Fruit fly (Drosophila melanogaster) whole organism, wandering third instar larva: Measurements from ENCODE around the gene Or85f.
A peak's percentile ranks its signal among the peaks of the same experiment; 100 is the strongest.

ENCODE experiments used
- Abd-B ChIP-seq: fragments of >200 bp; optimal IDR thresholded peaks from 2 replicates; lab custom pipeline; 2017; ENCODE audit warnings: missing biosample characterization, missing genetic modification characterization
- Dfd ChIP-seq: fragments of >200 bp; optimal IDR thresholded peaks from 2 replicates; lab custom pipeline; 2017; ENCODE audit warnings: missing biosample characterization, missing genetic modification characterization
- GATAd ChIP-seq: sonication (Bioruptor generic); optimal IDR thresholded peaks from 2 replicates; lab custom pipeline; 2016; ENCODE audit warnings: missing biosample characterization, missing genetic modification characterization
- Myc ChIP-seq: fragments of >200 bp; optimal IDR thresholded peaks from 2 replicates; lab custom pipeline; 2017
- N ChIP-seq: fragments of >200 bp; optimal IDR thresholded peaks from 2 replicates; lab custom pipeline; 2018; ENCODE audit warnings: missing biosample characterization, missing external identifiers, missing genetic modification characterization
- Vsx2 ChIP-seq: fragments of 200-300, 225-300 bp; sonication (Bioruptor generic); optimal IDR thresholded peaks from 2 replicates; lab custom pipeline; 2018; ENCODE audit warnings: missing biosample characterization, missing genetic modification characterization; ENCODE audit not compliant: partially characterized antibody
- brk ChIP-seq: fragments of 200-800 bp; sonication (Bioruptor generic); optimal IDR thresholded peaks from 2 replicates; lab custom pipeline; 2016; ENCODE audit warnings: missing biosample characterization, mild to moderate bottlenecking, missing genetic modification characterization
- dsf ChIP-seq: sonication (Bioruptor generic); optimal IDR thresholded peaks from 2 replicates; lab custom pipeline; 2016; ENCODE audit warnings: missing biosample characterization, missing genetic modification characterization, borderline replicate concordance
- fru ChIP-seq: fragments of 200-800 bp; sonication (Bioruptor generic); optimal IDR thresholded peaks from 3 replicates; lab custom pipeline; 2016; ENCODE audit warnings: missing biosample characterization, mild to moderate bottlenecking, missing genetic modification characterization
- h ChIP-seq: fragments of 200-800 bp; sonication (Bioruptor generic); optimal IDR thresholded peaks from 3 replicates; lab custom pipeline; 2016; ENCODE audit warnings: missing biosample characterization, mild to moderate bottlenecking, missing genetic modification characterization
- pan ChIP-seq: fragments of >200 bp; optimal IDR thresholded peaks from 2 replicates; lab custom pipeline; 2017
- psq ChIP-seq: fragments of 200-800 bp; sonication (Bioruptor generic); optimal IDR thresholded peaks from 3 replicates; lab custom pipeline; 2017; ENCODE audit warnings: missing biosample characterization, mild to moderate bottlenecking, missing genetic modification characterization, moderate library complexity
- sage ChIP-seq: fragments of 200-800 bp; sonication (Bioruptor generic); optimal IDR thresholded peaks from 2 replicates; lab custom pipeline; 2016; ENCODE audit warnings: missing biosample characterization, mild to moderate bottlenecking, missing genetic modification characterization
- usp ChIP-seq: fragments of >200 bp; optimal IDR thresholded peaks from 2 replicates; lab custom pipeline; 2017; ENCODE audit warnings: missing biosample characterization, missing genetic modification characterization

DNA sequence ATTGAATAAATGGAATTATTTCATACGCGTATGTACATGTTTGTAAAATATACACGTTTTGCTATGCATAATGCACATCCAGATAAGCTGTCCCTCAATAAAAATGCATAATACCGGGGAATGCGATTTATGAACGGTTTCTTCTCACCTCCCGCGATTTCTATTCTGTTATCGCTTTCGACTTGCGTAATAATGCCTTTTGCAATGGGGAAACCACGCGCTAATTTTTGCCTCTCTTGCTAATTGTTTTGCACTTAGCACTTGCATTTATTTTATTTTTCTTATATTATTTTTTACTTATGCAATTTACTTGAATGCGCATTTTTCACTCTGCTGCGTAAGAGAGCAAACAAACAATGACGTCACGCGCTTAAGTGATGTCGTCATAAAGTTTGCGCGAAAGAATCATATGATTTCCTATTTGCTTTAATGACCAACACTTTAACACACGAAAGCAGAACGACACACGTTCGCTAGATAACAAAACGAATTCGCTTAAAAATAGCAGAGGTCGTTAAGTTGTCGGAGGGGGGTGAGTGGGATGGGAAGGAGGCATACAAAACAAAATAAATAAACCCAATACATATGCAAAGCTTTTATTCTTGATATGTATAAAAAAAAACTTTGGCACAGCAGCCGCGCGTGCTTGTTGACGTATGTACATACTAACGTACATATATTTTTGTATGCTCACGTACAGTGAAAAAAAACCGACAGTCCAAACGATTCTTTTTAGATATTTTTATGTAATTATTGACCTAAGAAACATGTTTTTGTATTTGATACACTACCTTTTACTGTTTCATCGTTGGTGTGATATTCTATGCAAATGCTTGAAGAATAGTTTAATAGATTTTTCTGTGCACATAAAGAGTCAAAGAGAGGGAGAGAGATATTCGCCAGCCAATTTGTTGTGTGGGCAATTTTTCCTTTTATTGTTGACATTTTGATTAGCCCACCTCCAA is 46.3 kb upstream of the Or85f start:
- TF ChIP-seq Dfd (GFP tag; lab: Kevin White, UChicago): no peak
- TF ChIP-seq h (GFP tag; lab: Kevin White, UChicago): peak; percentile 73
- no peak for TF ChIP-seq GATAd (GFP tag; lab: Kevin White, UChicago)
- TF ChIP-seq usp (GFP tag; lab: Kevin White, UChicago): no peak
- TF ChIP-seq Vsx2: no peak
- peak; percentile 59 for TF ChIP-seq fru (GFP tag; lab: Kevin White, UChicago)
- TF ChIP-seq pan (lab: Kevin White, UChicago): peak; percentile 17
- peak; percentile 27 for TF ChIP-seq brk
- TF ChIP-seq psq: no peak
- TF ChIP-seq Abd-B: no peak
- TF ChIP-seq N (GFP tag; lab: Kevin White, UChicago): no peak
- no peak for TF ChIP-seq Myc (lab: Kevin White, UChicago)
- no peak for TF ChIP-seq dsf (GFP tag; lab: Kevin White, UChicago)
- TF ChIP-seq sage (GFP tag; lab: Kevin White, UChicago): no peak
